Fruit fly (Drosophila melanogaster): Measurements from ENCODE around the gene CG4213.

The CG4213 gene

dm6 chr2L:425491-425890, 23.5 kb upstream of the CG4213 start (continued):
- TF ChIP-seq Hey (tag; optimal IDR thresholded peaks at IDR 0.05) (no peak), NfI (GFP tag; optimal IDR thresholded peaks at IDR 0.05) (no peak), pho (GFP tag; optimal IDR thresholded peaks at IDR 0.05) (no peak), CG7745 (tag; optimal IDR thresholded peaks at IDR 0.05) (no peak), prd (optimal IDR thresholded peaks at IDR 0.05) (no peak), prd (GFP tag; IDR thresholded peaks at IDR 0.05) (no peak), Doc3 (GFP tag; IDR thresholded peaks at IDR 0.05; ENCODE audit: partially characterized antibody) (no peak), CG7357 (GFP tag; IDR thresholded peaks at IDR 0.05) (no peak), H15 (GFP tag; IDR thresholded peaks at IDR 0.05) (no peak), z (GFP tag; IDR thresholded peaks at IDR 0.05) (no peak), ken (GFP tag; IDR thresholded peaks at IDR 0.05) (no peak), CG1024 (GFP tag; IDR thresholded peaks at IDR 0.05) (no peak), CG12219 (GFP tag; optimal IDR thresholded peaks at IDR 0.05) (no peak), CG13424 (tag; optimal IDR thresholded peaks at IDR 0.05) (no peak), CG17328 (GFP tag; IDR thresholded peaks at IDR 0.05) (no peak), HLH3B (GFP tag; IDR thresholded peaks at IDR 0.05) (no peak), CG11456 (GFP tag; IDR thresholded peaks at IDR 0.05) (no peak; the same call in 2 of the 3 replicates), NFAT (GFP tag; IDR thresholded peaks at IDR 0.05) (no peak), CG8089 (GFP tag; optimal IDR thresholded peaks at IDR 0.05) (no peak), CG7839 (tag; optimal IDR thresholded peaks at IDR 0.05) (peak; percentile 1), HmgZ (tag; optimal IDR thresholded peaks at IDR 0.05) (peak; percentile 10), crp (GFP tag; optimal IDR thresholded peaks at IDR 0.05) (no peak), CG14050 (GFP tag; IDR thresholded peaks at IDR 0.05) (no peak), grau (tag; optimal IDR thresholded peaks at IDR 0.05) (no peak), Lpt (GFP tag; optimal IDR thresholded peaks at IDR 0.05) (no peak), Ada2b (GFP tag; IDR thresholded peaks at IDR 0.05) (no peak), CG9932 (GFP tag; IDR thresholded peaks at IDR 0.05) (no peak), amos (GFP tag; IDR thresholded peaks at IDR 0.05; ENCODE audit: partially characterized antibody) (no peak), CG8388 (GFP tag; optimal IDR thresholded peaks at IDR 0.05) (no peak), ssp (GFP tag; IDR thresholded peaks at IDR 0.05) (no peak), CG2202 (tag; optimal IDR thresholded peaks at IDR 0.05) (peak; percentile 3), Asciz (GFP tag; optimal IDR thresholded peaks at IDR 0.05) (peak; percentile 44), CG4424 (GFP tag; optimal IDR thresholded peaks at IDR 0.05) (no peak), Trl (optimal IDR thresholded peaks at IDR 0.05) (no peak), Trl (GFP tag; optimal IDR thresholded peaks at IDR 0.05) (no peak), MESR4 (GFP tag; optimal IDR thresholded peaks at IDR 0.05) (no peak), insv (GFP tag; optimal IDR thresholded peaks at IDR 0.05) (no peak), sna (GFP tag; IDR thresholded peaks at IDR 0.05; ENCODE audit: partially characterized antibody) (no peak), CG18599 (GFP tag; optimal IDR thresholded peaks at IDR 0.05) (peak; percentile 30), Spps (tag; optimal IDR thresholded peaks at IDR 0.05) (no peak), CG6175 (GFP tag; IDR thresholded peaks at IDR 0.05) (no peak), CG17568 (GFP tag; optimal IDR thresholded peaks at IDR 0.05) (peak; percentile 31), Abd-B (GFP tag; optimal IDR thresholded peaks at IDR 0.05) (no peak), stc (GFP tag; IDR thresholded peaks at IDR 0.05) (no peak), bbx (GFP tag; IDR thresholded peaks at IDR 0.05; ENCODE audit: partially characterized antibody) (no peak), CG17829 (tag; optimal IDR thresholded peaks at IDR 0.05) (no peak), ewg (GFP tag; optimal IDR thresholded peaks at IDR 0.05) (no peak), Sox102F (GFP tag; optimal IDR thresholded peaks at IDR 0.05) (no peak), Ravus (GFP tag; IDR thresholded peaks at IDR 0.05) (no peak), CG6791 (GFP tag; IDR thresholded peaks at IDR 0.05; ENCODE audit: partially characterized antibody) (no peak), pb (GFP tag; optimal IDR thresholded peaks at IDR 0.05) (no peak), sd (tag; optimal IDR thresholded peaks at IDR 0.05) (peak; percentile 90)

Data from whole organism, embryonic.